Fruit fly (Drosophila melanogaster): ENCODE results near the gene Eig71Ek.

dm6 chr3L:15634368-15635075 is 26.5 kb upstream of the Eig71Ek start:
- TF ChIP-seq CG8478 (optimal IDR thresholded peaks at IDR 0.05) = no peak
- TF ChIP-seq CTCF (optimal IDR thresholded peaks at IDR 0.05) = no peak
